Fruit fly (Drosophila melanogaster) whole organism, embryonic: Measurements from ENCODE around the gene CG11458.
A peak's percentile ranks its signal among the peaks of the same experiment; 100 is the strongest.

Experiments
- Adf1 ChIP-seq: fragments of 200-800 bp; sonication (Bioruptor generic); IDR thresholded peaks from 2 replicates; pipeline ENCODE4 v1.3.6; 2022; ENCODE audit warnings: missing biosample characterization, missing genetic modification characterization
- C15 ChIP-seq: fragments of 200-800 bp; sonication (Bioruptor generic); IDR thresholded peaks from 3 replicates; pipeline ENCODE4 v1.3.6; 2022; ENCODE audit warnings: missing biosample characterization, missing genetic modification characterization
- CG10147 ChIP-seq: fragments of 200-800 bp; sonication (Bioruptor generic); optimal IDR thresholded peaks from 2 replicates; lab custom pipeline; 2019; ENCODE audit warnings: missing biosample characterization, mild to moderate bottlenecking, missing genetic modification characterization, moderate library complexity
- CG10366 ChIP-seq: fragments of 200-800 bp; sonication (Bioruptor generic); IDR thresholded peaks from 2 replicates; pipeline ENCODE4 v1.3.6; 2022; ENCODE audit warnings: missing biosample characterization, missing genetic modification characterization
- CG11398 ChIP-seq: fragments of 200-800 bp; sonication (Bioruptor generic); optimal IDR thresholded peaks from 2 replicates; lab custom pipeline; 2016; ENCODE audit warnings: missing biosample characterization, missing genetic modification characterization
- CG1233 ChIP-seq: fragments of 200-800 bp; sonication (Bioruptor generic); optimal IDR thresholded peaks from 4 replicates; lab custom pipeline; 2018; ENCODE audit warnings: missing biosample characterization, mild to moderate bottlenecking, missing genetic modification characterization
- CG13123 ChIP-seq: fragments of 200-800 bp; sonication (Bioruptor generic); optimal IDR thresholded peaks from 2 replicates; lab custom pipeline; 2016; ENCODE audit warnings: missing biosample characterization, missing genetic modification characterization
- CG14710 ChIP-seq: fragments of 200-800 bp; sonication (Bioruptor generic); optimal IDR thresholded peaks from 3 replicates; lab custom pipeline; 2019; ENCODE audit warnings: missing biosample characterization, mild to moderate bottlenecking, missing genetic modification characterization, moderate library complexity
- CG1602 ChIP-seq: fragments of 200-800 bp; sonication (Bioruptor generic); optimal IDR thresholded peaks from 3 replicates; lab custom pipeline; 2016; ENCODE audit warnings: missing biosample characterization, missing genetic modification characterization
- CG16779 ChIP-seq: fragments of 200-800 bp; sonication (Bioruptor generic); IDR thresholded peaks from 2 replicates; pipeline ENCODE4 v1.3.6; 2022; ENCODE audit warnings: missing biosample characterization, missing genetic modification characterization
- CG16815 ChIP-seq: fragments of 200-800 bp; sonication (Bioruptor generic); optimal IDR thresholded peaks from 3 replicates; lab custom pipeline; 2017; ENCODE audit warnings: missing biosample characterization, mild to moderate bottlenecking, missing genetic modification characterization
- CG18011 ChIP-seq: fragments of 200-800 bp; sonication (Bioruptor generic); optimal IDR thresholded peaks from 2 replicates; lab custom pipeline; 2017; ENCODE audit warnings: missing biosample characterization, missing genetic modification characterization, mild to moderate bottlenecking, moderate library complexity, missing genotype
- CG2120 ChIP-seq: fragments of 200-800 bp; sonication (Bioruptor generic); optimal IDR thresholded peaks from 3 replicates; lab custom pipeline; 2016; ENCODE audit warnings: missing biosample characterization, missing genetic modification characterization
- CG3838 ChIP-seq: fragments of 200-800 bp; sonication (Bioruptor generic); optimal IDR thresholded peaks from 3 replicates; lab custom pipeline; 2016; ENCODE audit warnings: missing biosample characterization, missing genetic modification characterization
- CG3847 ChIP-seq: fragments of 200-800 bp; sonication (Bioruptor generic); IDR thresholded peaks from 2 replicates; pipeline ENCODE4 v1.3.6; 2022; ENCODE audit warnings: missing biosample characterization, missing genetic modification characterization
- CG3995 ChIP-seq: fragments of 200-800 bp; sonication (Bioruptor generic); optimal IDR thresholded peaks from 3 replicates; lab custom pipeline; 2016; ENCODE audit warnings: missing biosample characterization, missing genetic modification characterization
- CG4404 ChIP-seq: fragments of 200-800 bp; sonication (Bioruptor generic); IDR thresholded peaks from 2 replicates; pipeline ENCODE4 v1.3.6; 2022; ENCODE audit warnings: missing biosample characterization, missing genetic modification characterization
- CG6689 ChIP-seq: fragments of 200-800 bp; sonication (Bioruptor generic); IDR thresholded peaks from 2 replicates; pipeline ENCODE4 v1.3.6; 2022; ENCODE audit warnings: missing biosample characterization, missing genetic modification characterization
- CG6854 ChIP-seq: fragments of 200-800 bp; sonication (Bioruptor generic); optimal IDR thresholded peaks from 3 replicates; lab custom pipeline; 2017; ENCODE audit warnings: missing biosample characterization, mild to moderate bottlenecking, missing genetic modification characterization
- CG7928 ChIP-seq: fragments of 200-800 bp; sonication (Bioruptor generic); optimal IDR thresholded peaks from 2 replicates; lab custom pipeline; 2017; ENCODE audit warnings: missing biosample characterization, mild to moderate bottlenecking, missing genetic modification characterization
- CG8478 ChIP-seq: fragments of >200 bp; optimal IDR thresholded peaks from 2 replicates; lab custom pipeline; 2018
- CG9727 ChIP-seq: fragments of 200-800 bp; sonication (Bioruptor generic); optimal IDR thresholded peaks from 3 replicates; lab custom pipeline; 2017; ENCODE audit warnings: missing biosample characterization, mild to moderate bottlenecking, missing genetic modification characterization
- CkIIα-i1 ChIP-seq: fragments of 200-800 bp; sonication (Bioruptor generic); IDR thresholded peaks from 2 replicates; pipeline ENCODE4 v1.3.6; 2022; ENCODE audit warnings: missing biosample characterization, missing genetic modification characterization
- CoRest ChIP-seq: fragments of 200-800 bp; sonication (Bioruptor generic); optimal IDR thresholded peaks from 3 replicates; lab custom pipeline; 2018; ENCODE audit warnings: missing biosample characterization, mild to moderate bottlenecking, missing genetic modification characterization, moderate library complexity
- E2f1 ChIP-seq: fragments of 200-800 bp; sonication (Bioruptor generic); IDR thresholded peaks from 2 replicates; pipeline ENCODE4 v1.3.6; 2022; ENCODE audit warnings: missing biosample characterization, missing genetic modification characterization
- Elba2 ChIP-seq: fragments of 200-800 bp; sonication (Bioruptor generic); optimal IDR thresholded peaks from 3 replicates; lab custom pipeline; 2016; ENCODE audit warnings: missing biosample characterization, missing genetic modification characterization
- Kr ChIP-seq: fragments of 200-800 bp; sonication (Bioruptor generic); optimal IDR thresholded peaks from 2 replicates; lab custom pipeline; 2017; ENCODE audit warnings: missing biosample characterization, mild to moderate bottlenecking, missing genetic modification characterization
- Meics ChIP-seq: fragments of 200-800 bp; sonication (Bioruptor generic); optimal IDR thresholded peaks from 2 replicates; lab custom pipeline; 2017; ENCODE audit warnings: missing biosample characterization, mild to moderate bottlenecking, missing genetic modification characterization
- Neu2 ChIP-seq: fragments of 200-800 bp; sonication (Bioruptor generic); optimal IDR thresholded peaks from 3 replicates; lab custom pipeline; 2016; ENCODE audit warnings: missing biosample characterization, missing genetic modification characterization, borderline replicate concordance
- bowl ChIP-seq: fragments of 200-800 bp; sonication (Bioruptor generic); IDR thresholded peaks from 2 replicates; pipeline ENCODE4 v1.3.6; 2022; ENCODE audit warnings: missing biosample characterization, missing genetic modification characterization
- chif ChIP-seq, 2 experiments: fragments of 200-800 bp; sonication (Bioruptor generic); optimal IDR thresholded peaks; 3 replicates each; lab custom pipeline; 2016; ENCODE audit warnings: missing biosample characterization in 2 of 2, missing genetic modification characterization in 2 of 2
- dmrt99B ChIP-seq: fragments of 200-800 bp; sonication (Bioruptor generic); optimal IDR thresholded peaks from 2 replicates; lab custom pipeline; 2018; ENCODE audit warnings: missing biosample characterization, mild to moderate bottlenecking, missing genetic modification characterization, moderate library complexity
- eyg ChIP-seq: fragments of 200-800 bp; sonication (Bioruptor generic); optimal IDR thresholded peaks from 3 replicates; lab custom pipeline; 2016; ENCODE audit warnings: missing biosample characterization, missing genetic modification characterization
- fd3F ChIP-seq: fragments of 200-800 bp; sonication (Bioruptor generic); optimal IDR thresholded peaks from 2 replicates; lab custom pipeline; 2018; ENCODE audit warnings: missing biosample characterization, mild to moderate bottlenecking, missing genetic modification characterization, moderate library complexity
- mam ChIP-seq: fragments of 200-800 bp; sonication (Bioruptor generic); optimal IDR thresholded peaks from 3 replicates; lab custom pipeline; 2016; ENCODE audit warnings: missing biosample characterization, missing genetic modification characterization
- nerfin-1 ChIP-seq: fragments of 200-800 bp; sonication (Bioruptor generic); optimal IDR thresholded peaks from 3 replicates; lab custom pipeline; 2019; ENCODE audit warnings: missing biosample characterization, mild to moderate bottlenecking, missing genetic modification characterization, moderate library complexity
- oc ChIP-seq: fragments of 200-800 bp; sonication (Bioruptor generic); optimal IDR thresholded peaks from 2 replicates; lab custom pipeline; 2018; ENCODE audit warnings: missing biosample characterization, mild to moderate bottlenecking, missing genetic modification characterization, moderate library complexity
- otp ChIP-seq: fragments of 200-800 bp; sonication (Bioruptor generic); IDR thresholded peaks from 3 replicates; pipeline ENCODE4, ENCODE4 v1.3.6; 2022; ENCODE audit warnings: missing biosample characterization, missing genetic modification characterization
- pfk ChIP-seq: fragments of 200-800 bp; sonication (Bioruptor generic); optimal IDR thresholded peaks from 2 replicates; lab custom pipeline; 2018; ENCODE audit warnings: missing biosample characterization, mild to moderate bottlenecking, missing genetic modification characterization, moderate library complexity
- pita ChIP-seq: fragments of 200-800 bp; sonication (Bioruptor generic); optimal IDR thresholded peaks from 2 replicates; lab custom pipeline; 2017; ENCODE audit warnings: missing biosample characterization, mild to moderate bottlenecking, missing genetic modification characterization
- prd ChIP-seq, 3 experiments: fragments of >200 bp in 2 of 3; fragments of 200-800 bp in 1 of 3; sonication (Bioruptor generic) in 1 of 3; optimal IDR thresholded peaks in 2 of 3; IDR thresholded peaks in 1 of 3; 2 replicates in 2 of 3; 3 replicates in 1 of 3; pipeline versions ENCODE4 v1.3.6 to Lab custom; 2017 to 2022; ENCODE audit warnings: missing biosample characterization in 1 of 3, missing genetic modification characterization in 1 of 3
- run ChIP-seq: fragments of 200-800 bp; sonication (Bioruptor generic); optimal IDR thresholded peaks from 3 replicates; lab custom pipeline; 2018; ENCODE audit warnings: missing biosample characterization, mild to moderate bottlenecking, missing genetic modification characterization
- slou ChIP-seq: fragments of 200-800 bp; sonication (Bioruptor generic); optimal IDR thresholded peaks from 3 replicates; lab custom pipeline; 2016; ENCODE audit warnings: missing biosample characterization, missing genetic modification characterization
- sr ChIP-seq: fragments of 200-800 bp; sonication (Bioruptor generic); IDR thresholded peaks from 3 replicates; pipeline ENCODE4 v1.3.6; 2022; ENCODE audit warnings: missing biosample characterization, missing genetic modification characterization
- tna ChIP-seq: fragments of 200-800 bp; sonication (Bioruptor generic); IDR thresholded peaks from 2 replicates; pipeline ENCODE4 v1.3.6; 2022; ENCODE audit warnings: missing biosample characterization, missing genetic modification characterization; ENCODE audit not compliant: partially characterized antibody
- twi ChIP-seq: fragments of 200-800 bp; optimal IDR thresholded peaks from 2 replicates; lab custom pipeline; 2019; ENCODE audit warnings: missing biosample characterization, mild to moderate bottlenecking, missing genetic modification characterization, moderate library complexity
- usp ChIP-seq: fragments of >200 bp; optimal IDR thresholded peaks from 2 replicates; lab custom pipeline; 2017; ENCODE audit warnings: missing biosample characterization, missing genetic modification characterization
- wor ChIP-seq: fragments of 200-800 bp; sonication (Bioruptor generic); IDR thresholded peaks from 2 replicates; pipeline ENCODE4 v1.3.6; 2022; ENCODE audit warnings: missing biosample characterization, missing genetic modification characterization
- zfh2 ChIP-seq: fragments of 200-800 bp; sonication (Bioruptor generic); optimal IDR thresholded peaks from 2 replicates; lab custom pipeline; 2016; ENCODE audit warnings: missing biosample characterization, missing genetic modification characterization

The CG11458 gene

DNA sequence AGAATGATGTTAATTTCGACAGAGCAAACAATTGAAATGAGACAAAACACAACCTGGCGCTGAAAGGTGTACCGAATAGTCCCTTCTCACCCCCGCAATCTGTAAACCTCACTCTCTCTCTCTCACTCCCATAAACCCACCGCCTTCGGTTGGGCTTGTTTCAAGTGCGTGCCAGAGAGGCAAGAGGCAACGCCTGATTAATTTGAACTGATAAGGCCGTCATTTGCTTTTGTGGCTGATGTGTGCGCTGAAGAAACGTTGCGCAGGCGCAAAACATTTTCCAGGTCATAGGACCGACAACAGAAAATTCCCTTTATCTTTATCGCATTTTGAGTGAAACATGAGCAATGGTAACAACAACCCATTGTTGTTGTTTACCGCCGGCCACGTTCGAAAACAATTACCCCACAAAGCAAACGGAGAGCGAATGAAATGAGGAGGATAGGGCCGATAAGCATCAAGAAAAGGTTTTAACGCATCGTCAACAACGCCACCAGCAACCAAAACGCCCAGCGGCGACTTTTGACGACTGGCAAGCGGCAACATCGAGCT, 16.8 kb downstream of the CG11458 start (continued):
- no peak for TF ChIP-seq prd (optimal IDR thresholded peaks at IDR 0.05; lab: Kevin White, UChicago)
- peak; percentile 44; the same call in 2 of the 3 replicates for TF ChIP-seq prd (GFP tag; IDR thresholded peaks at IDR 0.05; lab: Robert Waterston, UW)

DNA sequence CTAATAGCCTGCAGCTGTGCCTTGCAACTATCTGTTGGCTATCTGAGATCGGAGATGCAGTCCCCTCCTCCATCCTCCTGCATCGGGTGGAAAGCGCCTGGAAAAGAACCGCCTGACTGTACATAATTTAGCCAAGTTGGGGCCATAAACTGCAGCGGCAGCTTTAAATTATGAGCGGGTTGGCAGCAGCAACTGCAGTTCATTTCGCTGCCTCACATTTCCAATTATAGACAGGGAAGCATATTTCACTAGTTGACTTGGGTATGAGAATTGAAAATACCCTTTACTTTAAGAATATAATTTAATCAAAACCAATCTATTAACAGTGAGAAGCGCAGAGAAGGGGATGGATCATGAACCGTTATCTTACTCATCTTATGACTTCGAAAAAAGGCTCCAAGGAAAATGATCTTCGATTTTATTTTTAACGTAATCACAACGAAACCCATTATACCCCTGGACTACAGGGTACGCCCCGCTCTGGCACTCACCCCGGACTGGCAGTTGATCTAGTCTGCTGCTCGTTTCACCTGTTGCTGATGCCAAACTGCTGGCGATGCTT, 17.5 kb downstream of the CG11458 start:
- TF ChIP-seq Elba2 (GFP tag; lab: Kevin White, UChicago) (no peak), fd3F (GFP tag; lab: Kevin White, UChicago) (no peak), zfh2 (no peak), CG14710 (tag; lab: Kevin White, UChicago) (peak; percentile 61), E2f1 (GFP tag; lab: Robert Waterston, UW) (no peak), bowl (GFP tag; lab: Robert Waterston, UW) (no peak), run (tag; lab: Kevin White, UChicago) (no peak), CG18011 (no peak), CG3838 (GFP tag; lab: Kevin White, UChicago) (no peak), Meics (GFP tag; lab: Kevin White, UChicago) (no peak), pita (GFP tag; lab: Kevin White, UChicago) (no peak), dmrt99B (peak; percentile 53), CG11398 (peak; percentile 18), oc (tag; lab: Kevin White, UChicago) (peak; percentile 2), CG13123 (no peak), nerfin-1 (peak; percentile 9), CoRest (tag; lab: Kevin White, UChicago) (peak; percentile 38), CG4404 (GFP tag; lab: Robert Waterston, UW) (peak; percentile 75), Adf1 (GFP tag; lab: Robert Waterston, UW) (no peak), Kr (GFP tag; lab: Kevin White, UChicago) (no peak), tna (GFP tag; lab: Robert Waterston, UW) (no peak), wor (GFP tag; lab: Robert Waterston, UW) (no peak), CG6689 (GFP tag; lab: Robert Waterston, UW) (peak; percentile 58), mam (GFP tag; lab: Kevin White, UChicago) (no peak), twi (tag; lab: Kevin White, UChicago) (no peak), CG16815 (GFP tag; lab: Kevin White, UChicago) (peak; percentile 46), CG3995 (GFP tag; lab: Kevin White, UChicago) (no peak), CG6854 (GFP tag; lab: Kevin White, UChicago) (no peak), C15 (GFP tag; lab: Robert Waterston, UW) (no peak), CG1602 (GFP tag; lab: Kevin White, UChicago) (peak; percentile 30), CG8478 (lab: Kevin White, UChicago) (no peak), eyg (GFP tag; lab: Kevin White, UChicago) (no peak), CG9727 (GFP tag; lab: Kevin White, UChicago) (peak; percentile 70), CG2120 (GFP tag; lab: Kevin White, UChicago) (no peak), CG7928 (GFP tag; lab: Kevin White, UChicago) (no peak), Neu2 (GFP tag; lab: Kevin White, UChicago) (no peak), slou (no peak), CG10366 (no peak), otp (peak; percentile 73; the same call in 2 of the 3 replicates), usp (GFP tag; lab: Kevin White, UChicago) (no peak), CG16779 (no peak), CG1233 (GFP tag; lab: Kevin White, UChicago) (no peak), chif (GFP tag; optimal IDR thresholded peaks at IDR 0.05; lab: Kevin White, UChicago) (peak; percentile 53 to 76), CkIIα-i1 (GFP tag; lab: Robert Waterston, UW) (no peak), sr (GFP tag; lab: Robert Waterston, UW) (no peak), pfk (GFP tag; lab: Kevin White, UChicago) (no peak), CG3847 (GFP tag; lab: Robert Waterston, UW) (no peak), CG10147 (no peak)
